Fruit fly (Drosophila melanogaster): ENCODE data around the gene CG5614.

The CG5614 gene

dm6 chr3R:15803502-15804461, 24.2 kb downstream of the CG5614 start, which contains the start of gene alpha-Man-IIb:
TSS of gene alpha-Man-IIb (plus strand) at chr3R:15804248.
- TF ChIP-seq CG17801 (GFP tag; optimal IDR thresholded peaks at IDR 0.05; ENCODE audit: partially characterized antibody): peak; percentile 49

dm6 chr3R:15804678-15805077, 25.1 kb downstream of the CG5614 start:
- no peak for TF ChIP-seq CG17801 (GFP tag; optimal IDR thresholded peaks at IDR 0.05; ENCODE audit: partially characterized antibody)

dm6 chr3R:15806341-15806740, 26.7 kb downstream of the CG5614 start:
- no peak for TF ChIP-seq CG17801 (GFP tag; optimal IDR thresholded peaks at IDR 0.05; ENCODE audit: partially characterized antibody)

dm6 chr3R:15807306-15807705, 27.7 kb downstream of the CG5614 start:
- TF ChIP-seq CG17801 (GFP tag; optimal IDR thresholded peaks at IDR 0.05; ENCODE audit: partially characterized antibody): no peak

- TF ChIP-seq CG17801 (GFP tag; optimal IDR thresholded peaks at IDR 0.05; ENCODE audit: partially characterized antibody): no peak
Measured at dm6 chr3R:15807877-15808381, 28.3 kb downstream of the CG5614 start.

dm6 chr3R:15810369-15810768, 30.8 kb downstream of the CG5614 start:
- TF ChIP-seq CG17801 (GFP tag; optimal IDR thresholded peaks at IDR 0.05; ENCODE audit: partially characterized antibody): no peak

dm6 chr3R:15814150-15814549, 34.5 kb downstream of the CG5614 start:
- no peak for TF ChIP-seq CG17801 (GFP tag; optimal IDR thresholded peaks at IDR 0.05; ENCODE audit: partially characterized antibody)

- TF ChIP-seq CG17801 (GFP tag; optimal IDR thresholded peaks at IDR 0.05; ENCODE audit: partially characterized antibody): no peak
Measured at dm6 chr3R:15816276-15816675, 36.7 kb downstream of the CG5614 start.

dm6 chr3R:15825521-15825920, 45.9 kb downstream of the CG5614 start, which contains the start of gene CG4576:
TSS of gene CG4576 (plus strand) at chr3R:15825747.
- no peak for TF ChIP-seq CG17801 (GFP tag; optimal IDR thresholded peaks at IDR 0.05; ENCODE audit: partially characterized antibody)

dm6 chr3R:15827559-15827958, 48.0 kb downstream of the CG5614 start:
- no peak for TF ChIP-seq CG17801 (GFP tag; optimal IDR thresholded peaks at IDR 0.05; ENCODE audit: partially characterized antibody)
